Worm (Caenorhabditis elegans) whole organism, midembryonic: ENCODE measurements around the gene H14A12.3.
"Not testable (repeated sequence)": the region's sequence is repeated elsewhere in the genome, so short reads cannot be mapped to it uniquely, and the experiment has no call there.

Experiments used
- T22C8.4 ChIP-seq: fragments of 200-800 bp; sonication (Bioruptor generic); IDR thresholded peaks from 2 replicates; pipeline ENCODE4 v1.3.6; 2022; ENCODE audit warnings: missing genetic modification characterization, missing compliant biosample characterization
- cog-1 ChIP-seq: sonication (generic microtip); optimal IDR thresholded peaks from 2 replicates; lab custom pipeline; 2016; ENCODE audit warnings: missing genetic modification characterization, missing compliant biosample characterization
- flt-1 ChIP-seq: fragments of 200-800 bp; sonication (Bioruptor generic); IDR thresholded peaks from 2 replicates; pipeline ENCODE4 v1.3.6; 2022; ENCODE audit warnings: missing genetic modification characterization, missing compliant biosample characterization
- klf-2 ChIP-seq: fragments of 200-800 bp; sonication (Bioruptor generic); conservative IDR thresholded peaks from 2 replicates; pipeline ENCODE4 v1.3.6; 2022; ENCODE audit warnings: missing genetic modification reagents, missing genetic modification characterization, missing compliant biosample characterization
- med-1 ChIP-seq: sonication (generic microtip); optimal IDR thresholded peaks from 2 replicates; lab custom pipeline; 2017; ENCODE audit warnings: missing genetic modification characterization, mild to moderate bottlenecking, missing compliant biosample characterization, antibody characterized with exemption, missing genetic modification reagents; ENCODE audit not compliant: insufficient read depth
- ref-1 ChIP-seq: fragments of 200-800 bp; sonication (Bioruptor generic); conservative IDR thresholded peaks from 2 replicates; pipeline ENCODE4 v1.3.6; 2022; ENCODE audit warnings: missing genetic modification reagents, missing genetic modification characterization, missing compliant biosample characterization
- tab-1 ChIP-seq: fragments of 200-800 bp; sonication (Bioruptor generic); IDR thresholded peaks from 2 replicates; pipeline ENCODE4 v1.3.6; 2022; ENCODE audit warnings: missing genetic modification characterization, missing compliant biosample characterization
- ztf-23 ChIP-seq: fragments of 200-800 bp; sonication (Bioruptor generic); IDR thresholded peaks from 2 replicates; pipeline ENCODE4 v1.3.6; 2022; ENCODE audit warnings: missing genetic modification reagents, missing genetic modification characterization, missing compliant biosample characterization
- ztf-29 ChIP-seq: fragments of 200-800 bp; sonication (Bioruptor generic); IDR thresholded peaks from 2 replicates; pipeline ENCODE4 v1.3.6; 2022; ENCODE audit warnings: missing genetic modification reagents, missing genetic modification characterization, missing compliant biosample characterization

H14A12.3 gene

DNA sequence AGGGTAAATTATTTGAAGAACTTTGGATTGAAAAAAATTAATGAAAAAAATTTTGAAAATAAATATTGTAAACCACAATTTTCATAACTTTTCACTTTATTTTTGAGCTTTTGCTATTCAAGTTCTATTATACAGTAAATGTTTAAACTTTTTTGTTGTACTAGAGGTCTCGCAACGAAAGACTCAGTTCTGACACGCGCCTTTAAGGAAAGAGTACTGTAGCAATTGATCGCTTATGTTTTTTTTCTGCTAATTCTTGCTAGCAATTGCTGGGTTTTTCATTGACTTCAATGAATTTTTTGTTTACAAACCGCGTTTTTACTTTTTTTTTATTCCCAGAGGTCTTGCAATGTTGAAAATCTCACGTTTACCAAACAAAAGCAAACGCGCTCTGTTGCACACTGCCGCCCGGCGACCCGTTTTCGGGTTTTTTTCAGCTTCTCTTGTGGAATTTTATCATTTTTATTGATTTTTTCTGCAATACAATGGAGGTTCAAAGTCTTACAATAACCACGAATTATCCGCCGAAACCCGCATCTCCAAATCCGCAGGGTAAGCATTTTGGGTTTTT lies at the start of gene H14A12.3:
Gene H14A12.3, plus strand, starts transcription at position 360 of the 571 bp plus-strand sequence.
- TF ChIP-seq cog-1 (tag; lab: Kevin White, UChicago) (no peak), ztf-29 (GFP tag; lab: Robert Waterston, UW) (no peak), flt-1 (GFP tag; lab: Robert Waterston, UW) (no peak), ref-1 (GFP tag; lab: Robert Waterston, UW) (no peak), tab-1 (GFP tag; lab: Robert Waterston, UW) (no peak), ztf-23 (GFP tag; lab: Robert Waterston, UW) (no peak), med-1 (GFP tag; lab: Kevin White, UChicago) (no peak), klf-2 (no peak), T22C8.4 (GFP tag; lab: Robert Waterston, UW) (no peak)

DNA sequence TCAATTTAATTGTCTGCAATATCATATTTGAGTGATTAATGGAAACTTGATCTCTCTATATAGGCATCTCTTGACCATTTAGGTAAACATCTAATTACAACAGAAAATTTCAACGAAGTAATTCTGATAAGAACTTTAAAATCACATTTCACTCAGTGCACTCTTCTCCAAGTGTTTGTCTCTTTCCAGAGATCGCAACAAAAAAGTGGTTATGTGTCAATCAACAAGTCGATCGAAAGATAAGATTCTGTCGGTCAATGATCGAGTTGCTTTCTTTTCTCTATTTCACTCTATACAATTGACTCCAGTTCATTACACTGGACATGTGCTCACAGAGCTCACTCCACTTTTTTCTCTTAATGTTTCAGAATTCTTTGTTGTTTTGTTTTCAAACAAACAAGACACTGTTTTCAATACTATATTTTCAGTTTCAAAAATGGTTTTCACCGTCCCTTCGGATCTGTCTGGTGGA lies 9.9 kb upstream of the H14A12.3 start, which contains the start of gene alh-12:
Gene alh-12, plus strand, starts transcription at position 422 of the 472 bp plus-strand sequence.
- TF ChIP-seq ztf-23 (GFP tag; lab: Robert Waterston, UW): no peak
- TF ChIP-seq med-1 (GFP tag; lab: Kevin White, UChicago): no peak
- TF ChIP-seq cog-1 (tag; lab: Kevin White, UChicago): no peak
- TF ChIP-seq tab-1 (GFP tag; lab: Robert Waterston, UW): no peak
- TF ChIP-seq ref-1 (GFP tag; lab: Robert Waterston, UW): no peak
- TF ChIP-seq flt-1 (GFP tag; lab: Robert Waterston, UW): no peak
- no peak for TF ChIP-seq ztf-29 (GFP tag; lab: Robert Waterston, UW)
- TF ChIP-seq klf-2: no peak
- TF ChIP-seq T22C8.4 (GFP tag; lab: Robert Waterston, UW): no peak

DNA sequence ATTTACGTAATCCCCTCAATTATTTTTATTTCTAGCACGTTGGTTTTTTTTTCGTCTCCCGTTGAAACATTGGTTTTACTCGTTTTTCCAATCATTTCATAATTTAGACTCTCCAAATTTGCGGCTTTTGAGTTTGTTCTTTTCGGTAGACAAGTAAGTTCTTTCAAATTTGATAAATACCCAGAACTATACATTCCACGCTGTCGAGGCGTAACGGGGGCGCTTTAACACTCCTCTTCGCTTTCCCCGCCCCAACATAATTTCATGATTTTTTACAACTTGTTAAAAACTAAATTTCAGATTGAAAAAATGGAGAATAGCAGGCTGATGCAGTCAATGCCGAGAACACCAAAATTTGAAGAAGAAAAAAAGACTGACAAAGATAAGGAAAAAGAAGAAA lies 7.0 kb upstream of the H14A12.3 start, which contains the start of gene Y69F12A.1:
Gene Y69F12A.1, plus strand, starts transcription at position 301 of the 400 bp plus-strand sequence.
- TF ChIP-seq med-1 (GFP tag; lab: Kevin White, UChicago) (no peak), cog-1 (tag; lab: Kevin White, UChicago) (no peak), ztf-23 (GFP tag; lab: Robert Waterston, UW) (no peak), tab-1 (GFP tag; lab: Robert Waterston, UW) (no peak)

DNA sequence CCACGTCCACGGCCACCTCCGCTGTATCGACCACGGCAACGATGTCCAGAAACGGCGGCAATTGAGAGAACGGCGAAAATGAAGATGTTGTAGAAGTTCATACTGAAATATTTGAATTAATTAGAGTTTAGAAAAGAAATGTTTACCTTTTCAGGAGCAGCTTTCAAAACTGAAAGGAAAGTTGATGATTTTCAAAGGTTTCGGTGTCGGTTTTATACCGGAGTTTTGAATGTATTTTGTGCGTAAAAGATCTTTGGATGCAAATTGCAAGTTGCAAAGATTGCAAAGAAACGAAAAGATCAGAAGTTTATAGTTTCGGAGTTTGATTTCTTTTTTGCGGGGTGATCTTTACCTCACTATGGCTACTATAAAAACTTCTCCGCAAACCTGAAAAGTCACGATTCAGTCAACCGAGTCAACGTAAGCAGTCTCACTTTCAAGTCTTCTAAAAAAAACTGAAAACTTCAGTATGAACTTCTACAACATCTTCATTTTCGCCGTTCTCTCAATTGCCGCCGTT lies 4.7 kb upstream of the H14A12.3 start, which contains the start of the genes fipr-19 and fipr-18:
Gene fipr-19, minus strand, starts transcription at position 101 of the 520 bp plus-strand sequence.
Gene fipr-18, plus strand, starts transcription at position 470 of the 520 bp plus-strand sequence.
- TF ChIP-seq med-1 (GFP tag; lab: Kevin White, UChicago) (no peak), ztf-23 (GFP tag; lab: Robert Waterston, UW) (no peak), cog-1 (tag; lab: Kevin White, UChicago) (no peak), T22C8.4 (GFP tag; lab: Robert Waterston, UW) (no peak), flt-1 (GFP tag; lab: Robert Waterston, UW) (no peak), tab-1 (GFP tag; lab: Robert Waterston, UW) (no peak), klf-2 (no peak), ref-1 (GFP tag; lab: Robert Waterston, UW) (no peak), ztf-29 (GFP tag; lab: Robert Waterston, UW) (no peak)

DNA sequence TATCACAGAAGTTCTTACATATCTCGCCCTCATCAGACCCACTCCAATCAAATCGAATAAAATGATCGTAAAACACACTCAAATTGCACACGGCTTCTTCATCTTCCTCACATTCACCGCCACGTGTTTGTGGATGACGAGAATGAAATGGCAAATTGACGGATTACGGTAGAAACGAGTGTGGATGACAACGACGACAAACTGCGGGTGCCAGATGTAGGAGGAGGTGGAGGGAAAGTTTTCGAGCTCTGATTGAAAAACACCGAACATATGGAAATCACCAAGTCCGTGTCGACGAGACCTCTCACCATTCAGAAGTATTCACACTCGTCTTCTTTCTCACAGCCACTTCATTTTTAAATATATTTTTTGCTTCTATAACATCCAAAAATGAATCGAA lies 3.6 kb upstream of the H14A12.3 start, which contains the start of gene mls-1:
Gene mls-1, plus strand, starts transcription at position 324 of the 400 bp plus-strand sequence.
- TF ChIP-seq ref-1 (GFP tag; lab: Robert Waterston, UW): no peak
- no peak for TF ChIP-seq T22C8.4 (GFP tag; lab: Robert Waterston, UW)
- no peak for TF ChIP-seq cog-1 (tag; lab: Kevin White, UChicago)

DNA sequence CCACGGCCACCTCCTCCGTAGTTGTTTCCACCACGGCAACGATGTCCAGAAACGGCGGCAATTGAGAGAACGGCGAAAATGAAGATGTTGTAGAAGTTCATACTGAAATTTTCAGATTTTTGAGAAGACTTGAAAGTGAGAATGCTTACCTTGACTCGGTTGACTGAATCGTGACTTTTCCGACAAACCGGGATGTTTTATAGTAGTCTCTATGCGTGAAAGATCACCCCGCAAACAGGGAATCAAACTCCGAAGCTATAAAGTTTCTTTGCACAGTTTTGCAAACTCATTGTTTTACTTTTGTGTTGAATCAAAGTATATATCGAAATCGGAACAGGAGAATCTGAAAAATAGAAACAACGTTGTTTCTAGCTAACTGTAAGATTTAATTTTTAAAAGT lies 1.3 kb upstream of the H14A12.3 start, which contains the start of gene fipr-20:
Gene fipr-20, minus strand, starts transcription at position 101 of the 400 bp plus-strand sequence.
- TF ChIP-seq T22C8.4 (GFP tag; lab: Robert Waterston, UW) (no peak), ztf-29 (GFP tag; lab: Robert Waterston, UW) (no peak), ref-1 (GFP tag; lab: Robert Waterston, UW) (no peak), cog-1 (tag; lab: Kevin White, UChicago) (no peak), med-1 (GFP tag; lab: Kevin White, UChicago) (no peak), flt-1 (GFP tag; lab: Robert Waterston, UW) (no peak), ztf-23 (GFP tag; lab: Robert Waterston, UW) (no peak), klf-2 (no peak), tab-1 (GFP tag; lab: Robert Waterston, UW) (no peak)

DNA sequence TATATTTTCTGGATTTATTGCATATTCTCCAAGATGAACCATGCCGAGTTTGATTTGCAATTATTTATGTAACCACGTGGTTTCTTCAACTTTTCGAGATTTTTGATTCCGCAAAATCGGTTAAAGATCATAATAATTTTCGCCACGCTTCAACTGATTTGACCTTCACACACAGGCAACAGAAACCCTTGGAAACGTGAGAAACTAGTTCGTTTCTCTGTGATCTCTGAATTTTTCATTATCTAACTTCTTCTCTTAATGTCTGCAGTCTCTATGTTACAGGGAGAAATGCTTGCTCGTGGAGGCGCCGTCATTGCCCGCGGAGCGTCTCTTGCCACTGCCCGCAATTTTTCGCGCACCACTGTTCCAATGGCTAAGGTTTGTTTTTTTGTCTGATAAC lies 1.8 kb downstream of the H14A12.3 start, which contains the start of gene fum-1:
Gene fum-1, plus strand, starts transcription at position 259 of the 400 bp plus-strand sequence.
- TF ChIP-seq klf-2 (no peak), ztf-23 (GFP tag; lab: Robert Waterston, UW) (no peak), T22C8.4 (GFP tag; lab: Robert Waterston, UW) (no peak), cog-1 (tag; lab: Kevin White, UChicago) (peak; percentile 6)

DNA sequence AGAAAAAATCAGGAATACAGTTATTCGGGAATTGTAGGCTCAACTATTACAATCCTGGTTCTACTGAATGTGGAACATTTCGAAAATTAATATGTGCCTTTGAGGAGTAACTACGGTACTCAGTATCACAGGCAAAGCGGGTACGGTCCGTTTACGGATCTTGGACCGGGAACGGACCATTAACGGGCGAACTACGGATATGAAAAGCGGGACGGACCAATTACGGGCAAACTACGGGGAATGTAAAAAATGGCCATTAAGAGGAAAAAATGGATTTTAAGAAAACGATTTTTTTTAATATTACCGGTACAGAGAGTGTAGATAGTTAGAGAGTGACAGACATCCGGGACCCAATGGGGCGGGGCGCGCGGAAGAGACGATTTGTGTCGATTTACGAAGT lies 5.4 kb downstream of the H14A12.3 start, which contains the start of gene H14A12.5:
Gene H14A12.5, minus strand, starts transcription at position 101 of the 400 bp plus-strand sequence.
- TF ChIP-seq T22C8.4, ztf-29, ref-1 (GFP tag; lab: Robert Waterston, UW): not testable (repeated sequence)

DNA sequence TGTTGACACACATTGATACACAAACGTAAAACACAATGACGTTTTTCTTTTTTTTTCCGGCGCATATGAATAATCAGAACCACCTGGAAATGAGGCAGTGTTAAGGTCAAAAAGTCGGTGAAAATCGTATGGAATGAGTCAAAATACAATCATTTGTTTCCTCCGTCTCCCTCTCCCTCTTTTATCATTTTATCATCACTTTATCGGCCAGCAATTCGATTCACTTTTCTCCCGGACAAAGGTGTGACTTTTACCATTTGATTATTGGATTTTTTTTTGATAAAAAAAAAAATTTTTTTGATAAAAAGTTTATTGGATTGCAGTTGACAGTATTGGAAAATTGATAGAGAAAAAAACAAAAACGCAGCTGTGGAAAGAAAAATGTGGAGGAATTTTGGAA lies 15.3 kb downstream of the H14A12.3 start:
- TF ChIP-seq ztf-23 (GFP tag; lab: Robert Waterston, UW) (no peak), flt-1 (GFP tag; lab: Robert Waterston, UW) (no peak), ref-1 (GFP tag; lab: Robert Waterston, UW) (no peak), ztf-29 (GFP tag; lab: Robert Waterston, UW) (no peak), med-1 (GFP tag; lab: Kevin White, UChicago) (no peak), cog-1 (tag; lab: Kevin White, UChicago) (no peak), klf-2 (no peak), T22C8.4 (GFP tag; lab: Robert Waterston, UW) (no peak), tab-1 (GFP tag; lab: Robert Waterston, UW) (no peak)
